Worm (Caenorhabditis elegans) whole organism, mixed stage, embryonic: ENCODE results near the gene R02F2.4.

Experiments used
- M03D4.4 ChIP-seq: sonication (generic microtip); optimal IDR thresholded peaks from 2 replicates; lab custom pipeline; 2017; ENCODE audit warnings: mild to moderate bottlenecking, missing genetic modification characterization, missing compliant biosample characterization
- bed-3 ChIP-seq: fragments of 200-800 bp; sonication (Bioruptor generic); optimal IDR thresholded peaks from 3 replicates; lab custom pipeline; 2018; ENCODE audit warnings: mild to moderate bottlenecking, missing genetic modification characterization, moderate library complexity, missing compliant biosample characterization
- blmp-1 ChIP-seq: fragments of 150-350 bp; optimal IDR thresholded peaks from 2 replicates; lab custom pipeline; 2014; ENCODE audit warnings: missing biosample characterization, missing genetic modification characterization
- ceh-39 ChIP-seq: fragments of 150-350 bp; optimal IDR thresholded peaks from 2 replicates; lab custom pipeline; 2014; ENCODE audit warnings: missing biosample characterization, missing genetic modification characterization
- ceh-43 ChIP-seq: fragments of 200-800 bp; sonication (Bioruptor generic); optimal IDR thresholded peaks from 2 replicates; lab custom pipeline; 2018; ENCODE audit warnings: mild to moderate bottlenecking, missing genetic modification characterization, moderate library complexity, missing compliant biosample characterization
- ceh-83 ChIP-seq: fragments of 200-800 bp; sonication (Bioruptor generic); optimal IDR thresholded peaks from 2 replicates; lab custom pipeline; 2018; ENCODE audit warnings: mild to moderate bottlenecking, missing genetic modification characterization, missing compliant biosample characterization
- ces-1 ChIP-seq: fragments of 150-350 bp; optimal IDR thresholded peaks from 2 replicates; lab custom pipeline; 2014; ENCODE audit warnings: missing biosample characterization, missing genetic modification reagents, missing genetic modification characterization
- cnd-1 ChIP-seq: fragments of 200-800 bp; sonication (Bioruptor generic); optimal IDR thresholded peaks from 2 replicates; lab custom pipeline; 2018; ENCODE audit warnings: mild to moderate bottlenecking, missing genetic modification characterization, missing compliant biosample characterization
- drap-1 ChIP-seq: fragments of 200-800 bp; sonication (Bioruptor generic); optimal IDR thresholded peaks from 3 replicates; lab custom pipeline; 2018; ENCODE audit warnings: mild to moderate bottlenecking, missing genetic modification characterization, missing compliant biosample characterization
- elt-1 ChIP-seq: sonication (generic microtip); optimal IDR thresholded peaks from 2 replicates; lab custom pipeline; 2017; ENCODE audit warnings: missing genetic modification characterization, mild to moderate bottlenecking, missing compliant biosample characterization, antibody characterized with exemption, moderate library complexity, borderline replicate concordance; ENCODE audit not compliant: insufficient read depth
- elt-3 ChIP-seq: fragments of 150-350 bp; optimal IDR thresholded peaks from 2 replicates; lab custom pipeline; 2014; ENCODE audit warnings: missing biosample characterization, missing genetic modification characterization
- flh-1 ChIP-seq: fragments of 200-800 bp; sonication (Bioruptor generic); optimal IDR thresholded peaks from 2 replicates; lab custom pipeline; 2018; ENCODE audit warnings: mild to moderate bottlenecking, missing genetic modification characterization, moderate library complexity, missing compliant biosample characterization
- ham-2 ChIP-seq: fragments of 200-800 bp; sonication (Bioruptor generic); optimal IDR thresholded peaks from 2 replicates; lab custom pipeline; 2018; ENCODE audit warnings: mild to moderate bottlenecking, missing genetic modification characterization, missing compliant biosample characterization
- hlh-1 ChIP-seq: fragments of 150-350 bp; optimal IDR thresholded peaks from 2 replicates; lab custom pipeline; 2014; ENCODE audit warnings: missing biosample characterization, missing genetic modification reagents, missing genetic modification characterization
- lin-13 ChIP-seq: fragments of 150-350 bp; optimal IDR thresholded peaks from 2 replicates; lab custom pipeline; 2014; ENCODE audit warnings: missing biosample characterization, missing genetic modification characterization
- lin-32 ChIP-seq: fragments of 200-800 bp; sonication (Bioruptor generic); optimal IDR thresholded peaks from 2 replicates; lab custom pipeline; 2018; ENCODE audit warnings: mild to moderate bottlenecking, missing genetic modification characterization, missing compliant biosample characterization
- lsy-2 ChIP-seq: fragments of 150-350 bp; optimal IDR thresholded peaks from 2 replicates; lab custom pipeline; 2014; ENCODE audit warnings: missing biosample characterization, missing genetic modification characterization
- mab-5 ChIP-seq: fragments of 150-350 bp; optimal IDR thresholded peaks from 2 replicates; lab custom pipeline; 2014; ENCODE audit warnings: missing biosample characterization, missing genetic modification characterization
- mep-1 ChIP-seq: fragments of 150-350 bp; optimal IDR thresholded peaks from 2 replicates; lab custom pipeline; 2017; ENCODE audit warnings: missing biosample characterization, missing genetic modification reagents, missing genetic modification characterization, inconsistent platforms
- mls-2 ChIP-seq: sonication (generic microtip); optimal IDR thresholded peaks from 2 replicates; lab custom pipeline; 2016; ENCODE audit warnings: mild to moderate bottlenecking, missing genetic modification characterization, moderate library complexity, missing compliant biosample characterization
- nhr-12 ChIP-seq: fragments of 150-350 bp; optimal IDR thresholded peaks from 2 replicates; lab custom pipeline; 2014; ENCODE audit warnings: missing biosample characterization, missing genetic modification characterization
- nhr-2 ChIP-seq: fragments of 150-350 bp; optimal IDR thresholded peaks from 2 replicates; lab custom pipeline; 2014; ENCODE audit warnings: missing biosample characterization, missing genetic modification characterization
- nhr-237 ChIP-seq: fragments of 150-350 bp; optimal IDR thresholded peaks from 2 replicates; lab custom pipeline; 2014; ENCODE audit warnings: missing biosample characterization, missing genetic modification characterization
- nhr-28 ChIP-seq: fragments of 150-350 bp; optimal IDR thresholded peaks from 2 replicates; lab custom pipeline; 2014; ENCODE audit warnings: missing biosample characterization, missing genetic modification characterization
- nhr-76 ChIP-seq: sonication (generic microtip); optimal IDR thresholded peaks from 2 replicates; lab custom pipeline; 2017; ENCODE audit warnings: missing biosample characterization, missing genetic modification characterization
- pha-4 ChIP-seq: fragments of 150-350 bp; optimal IDR thresholded peaks from 2 replicates; lab custom pipeline; 2018; ENCODE audit warnings: missing biosample characterization, missing genetic modification reagents, missing genetic modification characterization
- sem-2 ChIP-seq: fragments of 200-800 bp; sonication (Bioruptor generic); optimal IDR thresholded peaks from 2 replicates; lab custom pipeline; 2018; ENCODE audit warnings: mild to moderate bottlenecking, missing genetic modification characterization, missing compliant biosample characterization
- snpc-4 ChIP-seq: fragments of 150-350 bp; optimal IDR thresholded peaks from 2 replicates; lab custom pipeline; 2014; ENCODE audit warnings: missing biosample characterization, missing genetic modification characterization
- sptf-1 ChIP-seq: sonication (generic microtip); optimal IDR thresholded peaks from 2 replicates; lab custom pipeline; 2017; ENCODE audit warnings: mild to moderate bottlenecking, missing genetic modification characterization, moderate library complexity, missing compliant biosample characterization
- tbx-8 ChIP-seq: fragments of 200-800 bp; sonication (Bioruptor generic); optimal IDR thresholded peaks from 2 replicates; lab custom pipeline; 2018; ENCODE audit warnings: mild to moderate bottlenecking, missing genetic modification characterization, moderate library complexity, missing compliant biosample characterization
- unc-120 ChIP-seq: sonication (generic microtip); optimal IDR thresholded peaks from 2 replicates; lab custom pipeline; 2017; ENCODE audit warnings: missing genetic modification characterization, missing compliant biosample characterization; ENCODE audit not compliant: poor library complexity, severe bottlenecking
- unc-39 ChIP-seq: fragments of 150-350 bp; optimal IDR thresholded peaks from 2 replicates; lab custom pipeline; 2014; ENCODE audit warnings: missing biosample characterization, missing genetic modification characterization
- unc-62 ChIP-seq: fragments of 150-350 bp; optimal IDR thresholded peaks from 2 replicates; lab custom pipeline; 2014; ENCODE audit warnings: missing biosample characterization, missing genetic modification reagents, missing genetic modification characterization
- zip-8 ChIP-seq: fragments of 150-350 bp; optimal IDR thresholded peaks from 2 replicates; lab custom pipeline; 2014; ENCODE audit warnings: missing biosample characterization, missing genetic modification characterization
- ztf-11 ChIP-seq: fragments of 150-350 bp; optimal IDR thresholded peaks from 2 replicates; lab custom pipeline; 2014; ENCODE audit warnings: missing biosample characterization, missing genetic modification characterization

The R02F2.4 gene

DNA sequence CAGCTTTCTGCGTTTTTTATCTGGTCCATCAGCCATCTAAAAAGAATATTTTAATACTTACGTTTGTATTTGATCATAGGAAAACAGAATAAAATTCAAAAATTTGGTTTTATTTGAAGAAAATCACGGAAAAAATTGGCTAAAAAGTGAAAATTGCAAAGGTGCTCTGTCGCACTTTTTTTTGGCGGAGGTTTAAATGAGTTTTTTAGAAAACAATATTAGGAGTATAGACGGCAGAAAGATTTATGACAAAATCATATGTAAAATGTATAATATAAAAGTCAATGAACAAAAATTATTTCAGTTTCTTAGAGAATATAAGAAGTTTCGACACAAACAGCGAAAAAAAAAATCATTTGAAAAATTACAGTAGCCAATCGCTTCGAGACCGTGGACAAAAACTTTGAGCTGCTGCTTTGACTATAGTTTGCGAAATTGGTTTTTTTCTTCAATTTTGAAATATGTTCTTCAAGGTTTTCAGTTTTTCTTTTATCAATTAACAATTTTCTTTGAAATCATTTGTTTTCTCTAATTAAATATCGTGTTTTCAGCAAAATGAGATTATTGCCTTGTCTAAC, at the start of gene R02F2.4, which contains the start of gene R02F2.7:
TSS of gene R02F2.4 (plus strand) at position 552 of the 578 bp plus-strand sequence.
TSS of gene R02F2.7 (minus strand) at position 36 of the 578 bp plus-strand sequence.
- TF ChIP-seq elt-3 (tag; lab: Kevin White, UChicago) (no peak), mep-1 (no peak), unc-39 (tag; lab: Kevin White, UChicago) (no peak), lin-32 (GFP tag; lab: Kevin White, UChicago) (no peak), sem-2 (GFP tag; lab: Kevin White, UChicago) (no peak), nhr-76 (tag; lab: Kevin White, UChicago) (no peak), hlh-1 (tag; lab: Kevin White, UChicago) (no peak), lin-13 (tag; lab: Kevin White, UChicago) (no peak), bed-3 (GFP tag; lab: Kevin White, UChicago) (no peak), tbx-8 (GFP tag; lab: Kevin White, UChicago) (no peak), sptf-1 (tag; lab: Kevin White, UChicago) (no peak), elt-1 (tag; lab: Kevin White, UChicago) (no peak), ces-1 (GFP tag; lab: Kevin White, UChicago) (no peak), lsy-2 (tag; lab: Kevin White, UChicago) (no peak), mab-5 (tag; lab: Kevin White, UChicago) (no peak), ztf-11 (tag; lab: Kevin White, UChicago) (no peak), nhr-12 (tag; lab: Kevin White, UChicago) (no peak), unc-62 (no peak)

ce11 chrIII:5436306-5436705, 47.8 kb upstream of the R02F2.4 start:
- peak; percentile 59 for TF ChIP-seq ham-2 (GFP tag; lab: Kevin White, UChicago)
- no peak for TF ChIP-seq lin-32 (GFP tag; lab: Kevin White, UChicago)
- no peak for TF ChIP-seq ceh-39 (tag; lab: Kevin White, UChicago)

- TF ChIP-seq cnd-1 (tag; lab: Kevin White, UChicago) = peak; percentile 39
- TF ChIP-seq flh-1 (GFP tag; lab: Kevin White, UChicago) = no peak
- TF ChIP-seq hlh-1 (tag; lab: Kevin White, UChicago) = peak; percentile 65
Measured at ce11 chrIII:5438064-5438463, 46.0 kb upstream of the R02F2.4 start.

ce11 chrIII:5440540-5440939, 43.5 kb upstream of the R02F2.4 start, which contains the start of gene W03A5.6:
TSS of gene W03A5.6 (minus strand) at chrIII:5440640.
- TF ChIP-seq sptf-1 (tag; lab: Kevin White, UChicago) (no peak), nhr-76 (tag; lab: Kevin White, UChicago) (no peak), tbx-8 (GFP tag; lab: Kevin White, UChicago) (no peak), lin-32 (GFP tag; lab: Kevin White, UChicago) (no peak), nhr-2 (tag; lab: Kevin White, UChicago) (no peak), mab-5 (tag; lab: Kevin White, UChicago) (no peak), ceh-39 (tag; lab: Kevin White, UChicago) (no peak), ceh-43 (GFP tag; lab: Kevin White, UChicago) (no peak), mep-1 (no peak), drap-1 (GFP tag; lab: Kevin White, UChicago) (no peak), lsy-2 (tag; lab: Kevin White, UChicago) (no peak), zip-8 (tag; lab: Kevin White, UChicago) (no peak), hlh-1 (tag; lab: Kevin White, UChicago) (no peak), elt-3 (tag; lab: Kevin White, UChicago) (no peak), pha-4 (tag; lab: Kevin White, UChicago) (no peak)

ce11 chrIII:5442711-5443253, 41.3 kb upstream of the R02F2.4 start, which contains the start of the genes T24G10.2 and disl-2:
TSS of gene T24G10.2 (minus strand) at chrIII:5442761.
TSS of gene disl-2 (plus strand) at chrIII:5443167.
- TF ChIP-seq unc-120 = peak; percentile 22
- no peak for TF ChIP-seq nhr-2 (tag; lab: Kevin White, UChicago)
- no peak for TF ChIP-seq nhr-237 (tag; lab: Kevin White, UChicago)
- no peak for TF ChIP-seq ceh-83 (GFP tag; lab: Kevin White, UChicago)
- TF ChIP-seq M03D4.4 (tag; lab: Kevin White, UChicago) = no peak
- TF ChIP-seq mls-2 (tag; lab: Kevin White, UChicago) = no peak
- no peak for TF ChIP-seq flh-1 (GFP tag; lab: Kevin White, UChicago)
- no peak for TF ChIP-seq elt-1 (tag; lab: Kevin White, UChicago)
- no peak for TF ChIP-seq unc-39 (tag; lab: Kevin White, UChicago)
- no peak for TF ChIP-seq tbx-8 (GFP tag; lab: Kevin White, UChicago)
- no peak for TF ChIP-seq nhr-28 (tag; lab: Kevin White, UChicago)
- TF ChIP-seq lin-13 (tag; lab: Kevin White, UChicago) = peak; percentile 62
- peak; percentile 49 for TF ChIP-seq ces-1 (GFP tag; lab: Kevin White, UChicago)
- TF ChIP-seq lsy-2 (tag; lab: Kevin White, UChicago) = peak; percentile 97
- no peak for TF ChIP-seq ham-2 (GFP tag; lab: Kevin White, UChicago)
- no peak for TF ChIP-seq sptf-1 (tag; lab: Kevin White, UChicago)
- no peak for TF ChIP-seq ceh-39 (tag; lab: Kevin White, UChicago)
- no peak for TF ChIP-seq nhr-76 (tag; lab: Kevin White, UChicago)
- TF ChIP-seq pha-4 (tag; lab: Kevin White, UChicago) = peak; percentile 72
- no peak for TF ChIP-seq unc-62
- TF ChIP-seq blmp-1 (tag; lab: Kevin White, UChicago) = no peak
- TF ChIP-seq nhr-12 (tag; lab: Kevin White, UChicago) = no peak
- no peak for TF ChIP-seq sem-2 (GFP tag; lab: Kevin White, UChicago)
- TF ChIP-seq cnd-1 (tag; lab: Kevin White, UChicago) = no peak
- TF ChIP-seq ceh-43 (GFP tag; lab: Kevin White, UChicago) = no peak
- TF ChIP-seq drap-1 (GFP tag; lab: Kevin White, UChicago) = no peak
- no peak for TF ChIP-seq snpc-4 (tag; lab: Kevin White, UChicago)
- TF ChIP-seq hlh-1 (tag; lab: Kevin White, UChicago) = no peak
- TF ChIP-seq bed-3 (GFP tag; lab: Kevin White, UChicago) = no peak
- TF ChIP-seq zip-8 (tag; lab: Kevin White, UChicago) = no peak
- TF ChIP-seq mep-1 = no peak
